Worm (Caenorhabditis elegans) whole organism, early embryonic: ENCODE data around the gene perm-4.

Source experiments
- B0310.2 ChIP-seq: sonication (generic microtip); optimal IDR thresholded peaks from 2 replicates; lab custom pipeline; 2016; ENCODE audit warnings: mild to moderate bottlenecking, missing genetic modification characterization, missing compliant biosample characterization
- aly-1 ChIP-seq: sonication (generic microtip); optimal IDR thresholded peaks from 2 replicates; lab custom pipeline; 2016; ENCODE audit warnings: missing genetic modification characterization, missing compliant biosample characterization
- ama-1 ChIP-seq: fragments of 150-350 bp; optimal IDR thresholded peaks from 2 replicates; lab custom pipeline; 2014
- flt-1 ChIP-seq: fragments of 200-800 bp; sonication (Bioruptor generic); IDR thresholded peaks from 2 replicates; pipeline ENCODE4 v1.3.6; 2022; ENCODE audit warnings: missing genetic modification characterization, missing compliant biosample characterization
- hmbx-1 ChIP-seq: sonication (generic microtip); optimal IDR thresholded peaks from 2 replicates; lab custom pipeline; 2016; ENCODE audit warnings: mild to moderate bottlenecking, missing genetic modification characterization, missing compliant biosample characterization
- hmg-4 ChIP-seq: fragments of 200-800 bp; sonication (Bioruptor generic); optimal IDR thresholded peaks from 2 replicates; lab custom pipeline; 2018; ENCODE audit warnings: mild to moderate bottlenecking, missing genetic modification characterization, missing compliant biosample characterization
- hnd-1 ChIP-seq: sonication (generic microtip); optimal IDR thresholded peaks from 2 replicates; lab custom pipeline; 2016; ENCODE audit warnings: missing genetic modification characterization, missing compliant biosample characterization
- scrt-1 ChIP-seq: fragments of 200-800 bp; sonication (Bioruptor generic); IDR thresholded peaks from 2 replicates; pipeline ENCODE4 v1.3.6; 2022; ENCODE audit warnings: missing genetic modification characterization, missing compliant biosample characterization
- sea-1 ChIP-seq: fragments of 200-800 bp; sonication (Bioruptor generic); conservative IDR thresholded peaks from 2 replicates; pipeline ENCODE4 v1.3.6; 2022; ENCODE audit warnings: missing genetic modification characterization, missing compliant biosample characterization
- tbx-11 ChIP-seq: fragments of 200-800 bp; sonication (Bioruptor generic); IDR thresholded peaks from 2 replicates; pipeline ENCODE4 v1.3.6; 2022; ENCODE audit warnings: missing genetic modification characterization, missing compliant biosample characterization
- tbx-37 ChIP-seq: fragments of 200-800 bp; sonication (Bioruptor generic); conservative IDR thresholded peaks from 2 replicates; pipeline ENCODE4 v1.3.6; 2022; ENCODE audit warnings: missing genetic modification reagents, missing genetic modification characterization, missing compliant biosample characterization
- tra-4 ChIP-seq: sonication (generic microtip); optimal IDR thresholded peaks from 2 replicates; lab custom pipeline; 2017; ENCODE audit warnings: missing genetic modification characterization, missing compliant biosample characterization

ce11 chrIV:1097153-1097552, 27.8 kb downstream of the perm-4 start, which contains the start of gene cox-18:
- TF ChIP-seq sea-1 (no peak), hmg-4 (no peak), ama-1 (no peak), scrt-1 (GFP tag; lab: Robert Waterston, UW) (no peak), B0310.2 (tag; lab: Kevin White, UChicago) (no peak), aly-1 (no peak), flt-1 (no peak), hnd-1 (tag; lab: Kevin White, UChicago) (no peak), tra-4 (tag; lab: Kevin White, UChicago) (no peak), hmbx-1 (no peak), tbx-37 (no peak), tbx-11 (no peak)
